Worm (Caenorhabditis elegans): Measurements from ENCODE around the gene slcr-46.3.
A peak's percentile ranks its signal among the peaks of the same experiment; 100 is the strongest.

The slcr-46.3 gene

ce11 chrV:9730743-9731706, 7.1 kb upstream of the slcr-46.3 start:
- TF ChIP-seq lsy-2 (tag; optimal IDR thresholded peaks at IDR 0.05) (peak; percentile 95 to 99), nhr-71 (tag; optimal IDR thresholded peaks at IDR 0.05) (peak; percentile 98), nhr-19 (GFP tag; conservative IDR thresholded peaks at IDR 0.05) (peak; percentile 89), irx-1 (tag; optimal IDR thresholded peaks at IDR 0.05) (peak; percentile 87), rnt-1 (tag; optimal IDR thresholded peaks at IDR 0.05) (peak; percentile 70), hlh-17 (GFP tag; optimal IDR thresholded peaks at IDR 0.05; ENCODE audit: borderline replicate concordance) (no peak), lin-14 (GFP tag; optimal IDR thresholded peaks at IDR 0.05) (peak; percentile 100), ceh-88 (GFP tag; IDR thresholded peaks at IDR 0.05) (peak; percentile 87), ets-5 (GFP tag; IDR thresholded peaks at IDR 0.05) (no peak), unc-98 (GFP tag; IDR thresholded peaks at IDR 0.05) (no peak; the same call in 1 of the 2 replicates), jun-1 (tag; optimal IDR thresholded peaks at IDR 0.05) (peak; percentile 96), dsc-1 (tag; optimal IDR thresholded peaks at IDR 0.05) (peak; percentile 91), hlh-4 (tag; optimal IDR thresholded peaks at IDR 0.05) (no peak), tlp-1 (tag; optimal IDR thresholded peaks at IDR 0.05) (no peak), zip-4 (GFP tag; optimal IDR thresholded peaks at IDR 0.05) (peak; percentile 67), ceh-63 (GFP tag; optimal IDR thresholded peaks at IDR 0.05) (no peak), mdl-1 (tag; optimal IDR thresholded peaks at IDR 0.05) (peak; percentile 74 to 97), hpl-2 (GFP tag; optimal IDR thresholded peaks at IDR 0.05) (peak; percentile 83), blmp-1 (tag; optimal IDR thresholded peaks at IDR 0.05) (peak; percentile 89), lir-3 (tag; optimal IDR thresholded peaks at IDR 0.05; ENCODE audit: poor library complexity) (peak; percentile 60), nhr-90 (tag; optimal IDR thresholded peaks at IDR 0.05; ENCODE audit: poor library complexity) (peak; percentile 89), unc-62 (GFP tag; optimal IDR thresholded peaks at IDR 0.05) (no peak), lin-35 (GFP tag; optimal IDR thresholded peaks at IDR 0.05) (peak; percentile 86 to 87), lin-13 (GFP tag; optimal IDR thresholded peaks at IDR 0.05) (peak; percentile 88), ceh-82 (tag; optimal IDR thresholded peaks at IDR 0.05) (peak; percentile 57 to 95 (median 83)), C04F5.9 (tag; optimal IDR thresholded peaks at IDR 0.05) (peak; percentile 60), egl-13 (tag; optimal IDR thresholded peaks at IDR 0.05) (peak; percentile 86), xbp-1 (tag; optimal IDR thresholded peaks at IDR 0.05) (peak; percentile 98), snpc-4 (tag; optimal IDR thresholded peaks at IDR 0.05) (peak; percentile 80), nhr-76 (tag; optimal IDR thresholded peaks at IDR 0.05) (peak; percentile 92), fos-1 (tag; optimal IDR thresholded peaks at IDR 0.05) (peak; percentile 84), pax-3 (tag; optimal IDR thresholded peaks at IDR 0.05) (peak; percentile 87), sox-4 (tag; optimal IDR thresholded peaks at IDR 0.05) (peak; percentile 87), unc-130 (tag; optimal IDR thresholded peaks at IDR 0.05) (peak; percentile 91), zag-1 (tag; optimal IDR thresholded peaks at IDR 0.05) (peak; percentile 25), vab-15 (tag; optimal IDR thresholded peaks at IDR 0.05) (peak; percentile 96), ztf-11 (tag; optimal IDR thresholded peaks at IDR 0.05) (peak in 1 of 2 experiments; percentile 82), aha-1 (tag; optimal IDR thresholded peaks at IDR 0.05) (no peak), fkh-8 (tag; optimal IDR thresholded peaks at IDR 0.05) (peak; percentile 99), efl-1 (optimal IDR thresholded peaks at IDR 0.05) (peak; percentile 82 to 84), efl-1 (GFP tag; optimal IDR thresholded peaks at IDR 0.05 in 1 of 2) (peak; percentile 63 to 95), C34B4.2 (tag; optimal IDR thresholded peaks at IDR 0.05) (no peak), ztf-4 (tag; optimal IDR thresholded peaks at IDR 0.05) (peak; percentile 88), nhr-47 (tag; optimal IDR thresholded peaks at IDR 0.05) (peak; percentile 95), swsn-7 (tag; optimal IDR thresholded peaks at IDR 0.05) (peak; percentile 98), pqm-1 (tag; optimal IDR thresholded peaks at IDR 0.05) (no peak), sup-37 (GFP tag; optimal IDR thresholded peaks at IDR 0.05) (peak; percentile 65), tbx-2 (tag; optimal IDR thresholded peaks at IDR 0.05) (peak; percentile 97), F16B12.6 (tag; optimal IDR thresholded peaks at IDR 0.05) (peak; percentile 10), egl-27 (tag; optimal IDR thresholded peaks at IDR 0.05) (peak; percentile 84 to 96)
